Fruit fly (Drosophila melanogaster) whole organism, prepupa: ENCODE data around the gene CG4962.

Source experiments
- Blimp-1 ChIP-seq: fragments of 200-800 bp; sonication (Bioruptor generic); optimal IDR thresholded peaks from 3 replicates; lab custom pipeline; 2017; ENCODE audit warnings: missing biosample characterization, missing genetic modification characterization, mild to moderate bottlenecking, moderate library complexity, missing genetic modification reagents
- CG11762 ChIP-seq: fragments of 200-800 bp; sonication (Bioruptor generic); optimal IDR thresholded peaks from 3 replicates; lab custom pipeline; 2016; ENCODE audit warnings: missing biosample characterization, missing genetic modification characterization; ENCODE audit not compliant: insufficient read depth
- CG4318 ChIP-seq: fragments of 200-800 bp; sonication (Bioruptor generic); optimal IDR thresholded peaks from 3 replicates; lab custom pipeline; 2017; ENCODE audit warnings: missing biosample characterization, mild to moderate bottlenecking, missing genetic modification characterization
- CG6163 ChIP-seq: fragments of 200-800 bp; sonication (Bioruptor generic); IDR thresholded peaks from 3 replicates; pipeline ENCODE4 v1.3.6; 2022; ENCODE audit warnings: missing biosample characterization, missing genetic modification characterization
- Hr39 ChIP-seq: fragments of 200-800 bp; sonication (Bioruptor generic); optimal IDR thresholded peaks from 2 replicates; lab custom pipeline; 2016; ENCODE audit warnings: missing biosample characterization, missing genetic modification characterization
- cyc ChIP-seq: fragments of 200-800 bp; sonication (Bioruptor generic); optimal IDR thresholded peaks from 3 replicates; lab custom pipeline; 2016; ENCODE audit warnings: missing biosample characterization, missing genetic modification characterization
- topi ChIP-seq: fragments of 200-800 bp; sonication (Bioruptor generic); optimal IDR thresholded peaks from 3 replicates; lab custom pipeline; 2016; ENCODE audit warnings: missing biosample characterization, missing genetic modification characterization

- no peak for TF ChIP-seq topi (GFP tag; lab: Kevin White, UChicago)
- TF ChIP-seq Blimp-1 = no peak
- no peak for TF ChIP-seq CG4318
- no peak for TF ChIP-seq cyc (GFP tag; lab: Kevin White, UChicago)
- no peak for TF ChIP-seq Hr39 (GFP tag; lab: Kevin White, UChicago)
- no peak for TF ChIP-seq CG11762 (GFP tag; lab: Kevin White, UChicago)
- no peak for TF ChIP-seq CG6163 (GFP tag; lab: Robert Waterston, UW)
Observed at dm6 chr3L:16272338-16272959, 22.9 kb downstream of the CG4962 start, which contains the start of gene CG13066.
